Worm (Caenorhabditis elegans) whole organism, L1 larva: ENCODE measurements around the gene F35C5.12.

Experiments used
- lin-14 ChIP-seq: fragments of 200-800 bp; sonication (Bioruptor generic); optimal IDR thresholded peaks from 2 replicates; lab custom pipeline; 2018; ENCODE audit warnings: mild to moderate bottlenecking, missing genetic modification characterization, moderate library complexity, missing compliant biosample characterization
- nhr-11 ChIP-seq: fragments of 150-350 bp; optimal IDR thresholded peaks from 2 replicates; lab custom pipeline; 2014; ENCODE audit warnings: missing biosample characterization, missing genetic modification characterization

- TF ChIP-seq nhr-11 (tag; lab: Kevin White, UChicago) (no peak), lin-14 (no peak)
Measured at ce11 chrII:12878071-12878668, 36.2 kb downstream of the F35C5.12 start, which contains the start of gene gsy-1.
